Fruit fly (Drosophila melanogaster) whole organism, prepupa: ENCODE data around the gene CG13384.

Source experiments
- Blimp-1 ChIP-seq: fragments of 200-800 bp; sonication (Bioruptor generic); optimal IDR thresholded peaks from 3 replicates; lab custom pipeline; 2017; ENCODE audit warnings: missing biosample characterization, missing genetic modification characterization, mild to moderate bottlenecking, moderate library complexity, missing genetic modification reagents
- CG11294 ChIP-seq: fragments of 200-800 bp; sonication (Bioruptor generic); IDR thresholded peaks from 2 replicates; pipeline ENCODE4 v1.3.6; 2022; ENCODE audit warnings: missing biosample characterization, missing genetic modification characterization
- CG1621 ChIP-seq: fragments of 200-800 bp; sonication (Bioruptor generic); optimal IDR thresholded peaks from 3 replicates; lab custom pipeline; 2018; ENCODE audit warnings: missing biosample characterization, mild to moderate bottlenecking, missing genetic modification characterization
- Hr39 ChIP-seq: fragments of 200-800 bp; sonication (Bioruptor generic); optimal IDR thresholded peaks from 2 replicates; lab custom pipeline; 2016; ENCODE audit warnings: missing biosample characterization, missing genetic modification characterization
- fd59A ChIP-seq: fragments of 200-800 bp; sonication (Bioruptor generic); optimal IDR thresholded peaks from 2 replicates; lab custom pipeline; 2017; ENCODE audit warnings: missing biosample characterization, mild to moderate bottlenecking, missing genetic modification characterization, missing genetic modification reagents
- fd85E ChIP-seq: fragments of 200-800 bp; sonication (Bioruptor generic); optimal IDR thresholded peaks from 3 replicates; lab custom pipeline; 2016; ENCODE audit warnings: missing biosample characterization, missing genetic modification characterization
- salr ChIP-seq, 2 experiments: fragments of 200-800 bp; sonication (Bioruptor generic); optimal IDR thresholded peaks; 3 replicates each; lab custom pipeline; 2016 to 2018; ENCODE audit warnings: missing biosample characterization in 2 of 2, missing genetic modification characterization in 2 of 2, mild to moderate bottlenecking in 1 of 2

DNA sequence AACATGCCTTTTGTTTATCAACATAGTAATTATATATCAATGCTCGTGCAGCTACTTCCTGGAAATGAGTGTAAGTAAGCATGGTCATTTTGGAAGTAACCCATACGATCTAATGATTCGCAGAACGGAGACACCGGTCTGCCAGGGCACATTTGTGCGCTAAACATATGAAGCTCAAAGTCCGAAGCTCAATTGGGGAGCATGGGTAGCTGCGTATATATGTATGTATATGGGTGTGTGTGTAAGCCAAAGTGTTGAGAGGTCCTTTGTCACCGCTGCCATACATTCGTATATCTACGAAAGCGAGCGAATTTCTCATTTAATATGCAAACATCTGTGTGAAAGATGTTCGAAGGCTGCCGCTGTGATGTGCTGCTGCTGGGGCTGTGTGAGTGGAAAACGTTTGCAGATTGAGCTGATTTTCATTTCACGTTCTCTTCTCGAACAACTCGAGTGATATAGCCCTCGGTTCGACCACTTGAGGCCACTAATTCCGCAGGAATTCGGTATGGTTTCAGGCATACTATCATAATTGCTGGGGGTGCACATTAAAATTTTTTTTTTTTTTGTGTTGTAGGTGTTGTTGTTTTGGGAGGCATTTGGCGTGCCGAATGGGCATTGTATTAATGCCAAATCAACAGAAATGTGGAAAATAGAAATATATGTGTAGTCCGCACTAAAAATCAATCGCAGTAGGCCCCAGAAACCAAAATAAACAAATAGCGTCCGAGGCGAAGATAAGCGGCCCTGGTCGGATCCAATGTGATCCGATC, 34.0 kb downstream of the CG13384 start:
- TF ChIP-seq Hr39 (GFP tag; lab: Kevin White, UChicago) = no peak
- TF ChIP-seq CG11294 = no peak
- no peak for TF ChIP-seq fd85E (GFP tag; lab: Kevin White, UChicago)
- TF ChIP-seq CG1621 = no peak
- TF ChIP-seq Blimp-1 (GFP tag; lab: Kevin White, UChicago) = no peak
- no peak for TF ChIP-seq fd59A (GFP tag; lab: Kevin White, UChicago)
- no peak for TF ChIP-seq salr (GFP tag; optimal IDR thresholded peaks at IDR 0.05; lab: Kevin White, UChicago)
